Worm (Caenorhabditis elegans): ENCODE results near the gene T15B12.2.
A peak's percentile ranks its signal among the peaks of the same experiment; 100 is the strongest.

ce11 chrIII:5280228-5280627 is 21.5 kb downstream of the T15B12.2 start:
- TF ChIP-seq snpc-4 (tag; optimal IDR thresholded peaks at IDR 0.05) (no peak), ceh-90 (tag; optimal IDR thresholded peaks at IDR 0.05) (no peak), egl-27 (tag; optimal IDR thresholded peaks at IDR 0.05) (no peak), nhr-28 (tag; optimal IDR thresholded peaks at IDR 0.05) (no peak), fkh-10 (GFP tag; optimal IDR thresholded peaks at IDR 0.05) (no peak), blmp-1 (tag; optimal IDR thresholded peaks at IDR 0.05) (no peak), lin-35 (GFP tag; optimal IDR thresholded peaks at IDR 0.05) (peak in 1 of 2 experiments; percentile 26)
